Worm (Caenorhabditis elegans) whole organism, young adult: ENCODE measurements around the gene tbc-6.

ENCODE experiments used
- F23B12.7 ChIP-seq: sonication (generic microtip); optimal IDR thresholded peaks from 2 replicates; lab custom pipeline; 2017; ENCODE audit warnings: missing genetic modification characterization, mild to moderate bottlenecking, missing compliant biosample characterization, antibody characterized with exemption, moderate library complexity; ENCODE audit not compliant: insufficient read depth
- attf-3 ChIP-seq: fragments of 200-800 bp; sonication (Bioruptor generic); conservative IDR thresholded peaks from 2 replicates; pipeline ENCODE4 v1.3.6; 2022; ENCODE audit warnings: missing genetic modification reagents, missing genetic modification characterization, missing compliant biosample characterization

DNA sequence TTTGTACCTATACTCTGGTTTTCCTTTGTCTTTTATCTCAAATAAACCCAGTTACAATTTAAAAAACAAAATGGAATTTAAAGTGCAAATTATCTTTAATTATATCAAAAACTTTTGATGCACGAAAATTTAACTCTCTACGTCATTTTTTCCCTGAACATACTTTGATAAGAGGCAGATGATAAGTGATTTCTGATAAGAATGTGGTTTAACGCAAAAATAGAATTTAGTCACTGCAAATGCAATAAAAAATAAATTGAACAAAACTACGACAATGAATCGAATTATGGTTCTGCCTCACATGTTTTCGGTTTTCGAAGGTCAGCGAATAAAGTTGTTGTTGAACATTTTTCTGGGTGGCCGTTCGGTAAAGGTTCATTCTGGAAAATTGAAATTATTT lies 26.1 kb upstream of the tbc-6 start:
- TF ChIP-seq F23B12.7 (no peak), attf-3 (GFP tag; lab: Robert Waterston, UW) (no peak)
